Fruit fly (Drosophila melanogaster) Kc167 (cell line): Measurements from ENCODE around the gene CG10853.

Source experiments
- Myc ChIP-seq: fragments of >200 bp; optimal IDR thresholded peaks from 2 replicates; lab custom pipeline; 2017; ENCODE audit warnings: missing external identifiers
- Sin3A ChIP-seq: fragments of >200 bp; optimal IDR thresholded peaks from 2 replicates; lab custom pipeline; 2018; ENCODE audit warnings: missing external identifiers
- h ChIP-seq: fragments of >200 bp; optimal IDR thresholded peaks from 3 replicates; lab custom pipeline; 2018; ENCODE audit warnings: missing external identifiers
- insv ChIP-seq: fragments of >200 bp; optimal IDR thresholded peaks from 3 replicates; lab custom pipeline; 2018; ENCODE audit warnings: missing external identifiers
- psq ChIP-seq: fragments of >200 bp; optimal IDR thresholded peaks from 2 replicates; lab custom pipeline; 2017; ENCODE audit warnings: missing external identifiers
- ttk ChIP-seq: sonication (Bioruptor generic); optimal IDR thresholded peaks from 2 replicates; lab custom pipeline; 2017; ENCODE audit warnings: missing external identifiers

Gene CG10853

dm6 chr3L:3970372-3971031 lies 22.8 kb downstream of the CG10853 start:
- TF ChIP-seq Myc (lab: Kevin White, UChicago): no peak
- no peak for TF ChIP-seq psq (lab: Kevin White, UChicago)
- no peak for TF ChIP-seq insv

- TF ChIP-seq Myc (lab: Kevin White, UChicago) (no peak), Sin3A (no peak)
Measured at dm6 chr3L:3972599-3972998, 24.9 kb downstream of the CG10853 start, which contains the start of gene CG43915. CG43915 (plus strand) TSS chr3L:3972899.

- no peak for TF ChIP-seq psq (lab: Kevin White, UChicago)
Measured at dm6 chr3L:3976438-3976837, 28.7 kb downstream of the CG10853 start.

dm6 chr3L:3977622-3978355 lies 30.1 kb downstream of the CG10853 start:
- TF ChIP-seq insv (no peak), psq (lab: Kevin White, UChicago) (no peak), Myc (lab: Kevin White, UChicago) (no peak), Sin3A (no peak), ttk (lab: Kevin White, UChicago) (no peak), h (no peak)

- no peak for TF ChIP-seq ttk (lab: Kevin White, UChicago)
- no peak for TF ChIP-seq Sin3A
- no peak for TF ChIP-seq psq (lab: Kevin White, UChicago)
- no peak for TF ChIP-seq h
- no peak for TF ChIP-seq insv
- no peak for TF ChIP-seq Myc (lab: Kevin White, UChicago)
Measured at dm6 chr3L:3978762-3979516, 31.2 kb downstream of the CG10853 start.

dm6 chr3L:3980027-3980426 lies 32.3 kb downstream of the CG10853 start:
- TF ChIP-seq h (no peak), insv (no peak), Sin3A (no peak), ttk (lab: Kevin White, UChicago) (no peak), Myc (lab: Kevin White, UChicago) (no peak), psq (lab: Kevin White, UChicago) (no peak)

- TF ChIP-seq Myc (lab: Kevin White, UChicago): no peak
- TF ChIP-seq ttk (lab: Kevin White, UChicago): no peak
- no peak for TF ChIP-seq h
- no peak for TF ChIP-seq insv
- no peak for TF ChIP-seq Sin3A
- TF ChIP-seq psq (lab: Kevin White, UChicago): no peak
Measured at dm6 chr3L:3983466-3983946, 35.8 kb downstream of the CG10853 start, which contains the start of gene scrt. scrt (plus strand) TSS chr3L:3983896.

- TF ChIP-seq ttk (lab: Kevin White, UChicago): no peak
- TF ChIP-seq psq (lab: Kevin White, UChicago): no peak
- no peak for TF ChIP-seq h
- TF ChIP-seq Sin3A: no peak
- no peak for TF ChIP-seq Myc (lab: Kevin White, UChicago)
- no peak for TF ChIP-seq insv
Measured at dm6 chr3L:3995554-3995953, 47.9 kb downstream of the CG10853 start.
